Fruit fly (Drosophila melanogaster) Kc167 (cell line): ENCODE data around the gene ZnT77C.

ENCODE experiments used
- Sin3A ChIP-seq: fragments of >200 bp; optimal IDR thresholded peaks from 2 replicates; lab custom pipeline; 2018; ENCODE audit warnings: missing external identifiers
- h ChIP-seq: fragments of >200 bp; optimal IDR thresholded peaks from 3 replicates; lab custom pipeline; 2018; ENCODE audit warnings: missing external identifiers
- psq ChIP-seq: fragments of >200 bp; optimal IDR thresholded peaks from 2 replicates; lab custom pipeline; 2017; ENCODE audit warnings: missing external identifiers

DNA sequence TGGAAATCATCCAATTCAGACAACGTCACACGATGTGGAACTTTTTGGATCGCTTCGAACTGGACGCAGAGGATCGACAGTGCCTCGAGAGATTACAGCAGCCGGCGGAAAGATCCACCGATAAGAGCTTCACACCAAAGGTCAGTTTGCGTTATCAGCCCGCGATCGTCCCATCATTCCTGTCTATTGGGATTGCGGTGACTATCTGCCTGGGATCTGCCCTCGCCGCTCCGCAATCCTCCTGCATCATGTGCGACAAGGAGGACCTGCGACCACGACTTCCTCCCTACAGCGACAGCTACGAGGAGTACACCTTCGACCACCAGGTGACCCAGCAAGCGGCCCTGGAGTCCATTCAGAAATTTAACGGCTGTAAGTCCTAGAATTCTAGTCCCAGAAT, 48.7 kb downstream of the ZnT77C start:
- TF ChIP-seq psq (lab: Kevin White, UChicago), result no peak
- TF ChIP-seq Sin3A (lab: Kevin White, UChicago), result no peak
- no peak for TF ChIP-seq h (lab: Kevin White, UChicago)
